Fruit fly (Drosophila melanogaster) whole organism, embryonic: ENCODE measurements around the gene Polr2D.

Source experiments
- CG13775 ChIP-seq: fragments of 200-800 bp; sonication (Bioruptor generic); optimal IDR thresholded peaks from 3 replicates; lab custom pipeline; 2017; ENCODE audit warnings: missing biosample characterization, mild to moderate bottlenecking, missing genetic modification characterization
- CG1647 ChIP-seq: fragments of 200-800 bp; sonication (Bioruptor generic); optimal IDR thresholded peaks from 3 replicates; lab custom pipeline; 2016; ENCODE audit warnings: missing biosample characterization, missing genetic modification characterization
- CG17359 ChIP-seq: fragments of 200-800 bp; sonication (Bioruptor generic); optimal IDR thresholded peaks from 3 replicates; lab custom pipeline; 2018; ENCODE audit warnings: missing biosample characterization, mild to moderate bottlenecking, missing genetic modification characterization, moderate library complexity
- CG8089 ChIP-seq: fragments of 200-800 bp; sonication (Bioruptor generic); optimal IDR thresholded peaks from 3 replicates; lab custom pipeline; 2016; ENCODE audit warnings: missing biosample characterization, missing genetic modification characterization
- cg ChIP-seq: fragments of 200-800 bp; sonication (Bioruptor generic); optimal IDR thresholded peaks from 3 replicates; lab custom pipeline; 2019; ENCODE audit warnings: missing biosample characterization, mild to moderate bottlenecking, missing genetic modification characterization, moderate library complexity
- crol ChIP-seq: fragments of 200-800 bp; sonication (Bioruptor generic); IDR thresholded peaks from 2 replicates; pipeline ENCODE4 v1.3.6; 2022; ENCODE audit warnings: missing biosample characterization, missing genetic modification characterization
- gcm ChIP-seq: fragments of 200-800 bp; sonication (Bioruptor generic); optimal IDR thresholded peaks from 2 replicates; lab custom pipeline; 2019; ENCODE audit warnings: missing biosample characterization, mild to moderate bottlenecking, missing genetic modification characterization, moderate library complexity
- psq ChIP-seq: fragments of 200-800 bp; sonication (Bioruptor generic); optimal IDR thresholded peaks from 2 replicates; lab custom pipeline; 2017; ENCODE audit warnings: missing biosample characterization, missing genetic modification characterization
- ssp ChIP-seq: fragments of 200-800 bp; sonication (Bioruptor generic); IDR thresholded peaks from 2 replicates; pipeline ENCODE4 v1.3.6; 2022; ENCODE audit warnings: missing biosample characterization, missing genetic modification characterization

- TF ChIP-seq CG8089 (no peak), psq (GFP tag; lab: Kevin White, UChicago) (no peak), gcm (GFP tag; lab: Kevin White, UChicago) (no peak), crol (no peak), cg (GFP tag; lab: Kevin White, UChicago) (no peak), CG13775 (GFP tag; lab: Kevin White, UChicago) (no peak), ssp (GFP tag; lab: Robert Waterston, UW) (no peak), CG17359 (tag; lab: Kevin White, UChicago) (no peak), CG1647 (GFP tag; lab: Kevin White, UChicago) (no peak)
Measured at dm6 chr3R:18250815-18251214, 4.5 kb downstream of the Polr2D start, which contains the start of gene CG18598.
